Fruit fly (Drosophila melanogaster) whole organism, embryonic: ENCODE measurements around the gene CG46026.
A peak's percentile ranks its signal among the peaks of the same experiment; 100 is the strongest.

Source experiments
- CG10543 ChIP-seq: fragments of 200-800 bp; sonication (Bioruptor generic); optimal IDR thresholded peaks from 3 replicates; lab custom pipeline; 2017; ENCODE audit warnings: missing biosample characterization, mild to moderate bottlenecking, missing genetic modification characterization, moderate library complexity
- CG13624 ChIP-seq: fragments of 200-800 bp; sonication (Bioruptor generic); optimal IDR thresholded peaks from 2 replicates; lab custom pipeline; 2016; ENCODE audit warnings: missing biosample characterization, missing genetic modification characterization
- CG14965 ChIP-seq: fragments of 200-800 bp; sonication (Bioruptor generic); optimal IDR thresholded peaks from 2 replicates; lab custom pipeline; 2016; ENCODE audit warnings: missing biosample characterization, missing genetic modification characterization, borderline replicate concordance
- CG1603 ChIP-seq: fragments of 200-800 bp; sonication (Bioruptor generic); optimal IDR thresholded peaks from 2 replicates; lab custom pipeline; 2019; ENCODE audit warnings: missing biosample characterization, mild to moderate bottlenecking, missing genetic modification characterization, moderate library complexity
- CG32767 ChIP-seq: fragments of 200-800 bp; sonication (Bioruptor generic); IDR thresholded peaks from 2 replicates; pipeline ENCODE4 v1.3.6; 2022; ENCODE audit warnings: missing biosample characterization, missing genetic modification characterization
- CG3995 ChIP-seq: fragments of 200-800 bp; sonication (Bioruptor generic); optimal IDR thresholded peaks from 3 replicates; lab custom pipeline; 2016; ENCODE audit warnings: missing biosample characterization, missing genetic modification characterization
- CG4730 ChIP-seq: fragments of 200-800 bp; sonication (Bioruptor generic); IDR thresholded peaks from 2 replicates; pipeline ENCODE4 v1.3.6; 2022; ENCODE audit warnings: missing biosample characterization, missing genetic modification characterization
- CG4820 ChIP-seq: fragments of 200-800 bp; sonication (Bioruptor generic); optimal IDR thresholded peaks from 3 replicates; lab custom pipeline; 2016; ENCODE audit warnings: missing biosample characterization, missing genetic modification characterization
- CG7786 ChIP-seq: fragments of 200-800 bp; sonication (Bioruptor generic); optimal IDR thresholded peaks from 2 replicates; lab custom pipeline; 2016; ENCODE audit warnings: missing biosample characterization, missing genetic modification characterization
- CG9609 ChIP-seq: fragments of 200-800 bp; sonication (Bioruptor generic); optimal IDR thresholded peaks from 3 replicates; lab custom pipeline; 2016; ENCODE audit warnings: missing biosample characterization, missing genetic modification characterization
- Deaf1 ChIP-seq: fragments of 200-800 bp; optimal IDR thresholded peaks from 3 replicates; lab custom pipeline; 2019; ENCODE audit warnings: missing biosample characterization, mild to moderate bottlenecking, missing genetic modification characterization, moderate library complexity
- Dip2 ChIP-seq: fragments of 200-800 bp; sonication (Bioruptor generic); IDR thresholded peaks from 2 replicates; pipeline ENCODE4 v1.3.6; 2022; ENCODE audit warnings: missing biosample characterization, missing genetic modification characterization
- Drgx ChIP-seq: fragments of 200-800 bp; sonication (Bioruptor generic); IDR thresholded peaks from 2 replicates; pipeline ENCODE4 v1.3.6; 2022; ENCODE audit warnings: missing biosample characterization, missing genetic modification characterization
- Ets65A ChIP-seq: fragments of 200-800 bp; sonication (Bioruptor generic); peaks from one replicate; lab custom pipeline; 2016; ENCODE audit warnings: missing biosample characterization, missing genetic modification characterization
- Fer3 ChIP-seq: fragments of 200-800 bp; sonication (Bioruptor generic); optimal IDR thresholded peaks from 2 replicates; lab custom pipeline; 2018; ENCODE audit warnings: missing biosample characterization, mild to moderate bottlenecking, missing genetic modification characterization, moderate library complexity
- Oli ChIP-seq: fragments of 200-800 bp; sonication (Bioruptor generic); optimal IDR thresholded peaks from 2 replicates; lab custom pipeline; 2018; ENCODE audit warnings: missing biosample characterization, mild to moderate bottlenecking, missing genetic modification characterization, moderate library complexity
- Rfx ChIP-seq: fragments of 200-800 bp; sonication (Bioruptor generic); IDR thresholded peaks from 2 replicates; pipeline ENCODE4 v1.3.6; 2022; ENCODE audit warnings: missing biosample characterization, missing genetic modification characterization
- Sry-β ChIP-seq: fragments of 200-800 bp; sonication (Bioruptor generic); optimal IDR thresholded peaks from 2 replicates; lab custom pipeline; 2018; ENCODE audit warnings: missing biosample characterization, mild to moderate bottlenecking, missing genetic modification characterization, moderate library complexity
- Tbp ChIP-seq: fragments of >200 bp; optimal IDR thresholded peaks from 2 replicates; lab custom pipeline; 2018; ENCODE audit warnings: missing biosample characterization, missing genetic modification characterization
- Usf ChIP-seq: fragments of 200-800 bp; sonication (Bioruptor generic); optimal IDR thresholded peaks from 2 replicates; lab custom pipeline; 2017; ENCODE audit warnings: missing genotype, missing biosample characterization, missing genetic modification characterization
- ap ChIP-seq: fragments of 200-800 bp; sonication (Bioruptor generic); IDR thresholded peaks from 2 replicates; pipeline ENCODE4 v1.3.6; 2022; ENCODE audit warnings: missing biosample characterization, missing genetic modification characterization
- bab2 ChIP-seq: fragments of 200-800 bp; sonication (Bioruptor generic); optimal IDR thresholded peaks from 2 replicates; lab custom pipeline; 2016; ENCODE audit warnings: missing biosample characterization, missing genetic modification characterization
- cad ChIP-seq: fragments of >200 bp; optimal IDR thresholded peaks from 2 replicates; lab custom pipeline; 2017; ENCODE audit warnings: missing biosample characterization, missing genetic modification characterization
- cas ChIP-seq: fragments of 200-800 bp; sonication (Bioruptor generic); IDR thresholded peaks from 2 replicates; pipeline ENCODE4 v1.3.6; 2022; ENCODE audit warnings: missing biosample characterization, missing genetic modification characterization
- dati ChIP-seq: fragments of 200-800 bp; sonication (Bioruptor generic); IDR thresholded peaks from 2 replicates; pipeline ENCODE4 v1.3.6; 2022; ENCODE audit warnings: missing biosample characterization, missing genetic modification characterization
- dimm ChIP-seq: fragments of 200-800 bp; sonication (Bioruptor generic); IDR thresholded peaks from 2 replicates; pipeline ENCODE4 v1.3.6; 2022; ENCODE audit warnings: missing biosample characterization, missing genetic modification characterization
- fd102C ChIP-seq: fragments of 200-800 bp; sonication (Bioruptor generic); optimal IDR thresholded peaks from 2 replicates; lab custom pipeline; 2018; ENCODE audit warnings: missing biosample characterization, mild to moderate bottlenecking, missing genetic modification characterization, moderate library complexity
- ftz-f1 ChIP-seq: fragments of 200-800 bp; sonication (Bioruptor generic); optimal IDR thresholded peaks from 2 replicates; lab custom pipeline; 2016; ENCODE audit warnings: missing biosample characterization, missing genetic modification characterization
- h ChIP-seq: fragments of >200 bp; optimal IDR thresholded peaks from 2 replicates; lab custom pipeline; 2017
- hth ChIP-seq: fragments of >200 bp; optimal IDR thresholded peaks from 2 replicates; lab custom pipeline; 2017; ENCODE audit warnings: inconsistent platforms
- kni ChIP-seq: fragments of 200-800 bp; sonication (Bioruptor generic); optimal IDR thresholded peaks from 3 replicates; lab custom pipeline; 2017; ENCODE audit warnings: mild to moderate bottlenecking, missing biosample characterization, missing genetic modification reagents, missing genetic modification characterization
- lbe ChIP-seq: fragments of 200-800 bp; sonication (Bioruptor generic); optimal IDR thresholded peaks from 2 replicates; lab custom pipeline; 2016; ENCODE audit warnings: missing biosample characterization, mild to moderate bottlenecking, missing genetic modification characterization
- maf-S ChIP-seq: fragments of 200-800 bp; sonication (Bioruptor generic); optimal IDR thresholded peaks from 2 replicates; lab custom pipeline; 2016; ENCODE audit warnings: missing biosample characterization, missing genetic modification characterization
- pros ChIP-seq: fragments of 200-800 bp; sonication (Bioruptor generic); optimal IDR thresholded peaks from 3 replicates; lab custom pipeline; 2019; ENCODE audit warnings: missing biosample characterization, mild to moderate bottlenecking, missing genetic modification characterization, moderate library complexity
- psq ChIP-seq: fragments of 200-800 bp; sonication (Bioruptor generic); optimal IDR thresholded peaks from 2 replicates; lab custom pipeline; 2017; ENCODE audit warnings: missing biosample characterization, missing genetic modification characterization
- sima ChIP-seq: fragments of 200-800 bp; sonication (Bioruptor generic); optimal IDR thresholded peaks from 2 replicates; lab custom pipeline; 2016; ENCODE audit warnings: missing biosample characterization, missing genetic modification characterization
- sob ChIP-seq: fragments of 200-800 bp; sonication (Bioruptor generic); IDR thresholded peaks from 2 replicates; pipeline ENCODE4 v1.3.6; 2022; ENCODE audit warnings: missing biosample characterization, missing genetic modification characterization
- twi ChIP-seq: fragments of 200-800 bp; optimal IDR thresholded peaks from 2 replicates; lab custom pipeline; 2019; ENCODE audit warnings: missing biosample characterization, mild to moderate bottlenecking, missing genetic modification characterization, moderate library complexity
- zfh2 ChIP-seq: fragments of 200-800 bp; sonication (Bioruptor generic); optimal IDR thresholded peaks from 2 replicates; lab custom pipeline; 2016; ENCODE audit warnings: missing biosample characterization, missing genetic modification characterization

Gene CG46026

dm6 chr3R:6265890-6266289, 40.8 kb upstream of the CG46026 start, which contains the start of gene Osi10b:
Gene Osi10b, plus strand, starts transcription at chr3R:6266190.
- TF ChIP-seq Ets65A (peak; percentile 6), psq (GFP tag; lab: Kevin White, UChicago) (no peak)

- no peak for TF ChIP-seq kni
- no peak for TF ChIP-seq fd102C (GFP tag; lab: Kevin White, UChicago)
- TF ChIP-seq CG32767, result no peak
- no peak for TF ChIP-seq CG4820 (GFP tag; lab: Kevin White, UChicago)
- no peak for TF ChIP-seq dati
- no peak for TF ChIP-seq dimm
- no peak for TF ChIP-seq cad (GFP tag; lab: Kevin White, UChicago)
- TF ChIP-seq Dip2, result no peak
- TF ChIP-seq Oli (tag; lab: Kevin White, UChicago), result no peak
Observed at dm6 chr3R:6268657-6269056, 38.0 kb upstream of the CG46026 start, which contains the start of gene Osi11. Gene Osi11, minus strand, starts transcription at chr3R:6268757.

- TF ChIP-seq sima (GFP tag; lab: Kevin White, UChicago) (no peak), Ets65A (peak; percentile 71)
Observed at dm6 chr3R:6269986-6270385, 36.7 kb upstream of the CG46026 start.

- TF ChIP-seq h (lab: Kevin White, UChicago) (no peak), CG3995 (GFP tag; lab: Kevin White, UChicago) (no peak), Drgx (no peak), Deaf1 (peak; percentile 54), CG9609 (GFP tag; lab: Kevin White, UChicago) (no peak), CG13624 (GFP tag; lab: Kevin White, UChicago) (no peak), pros (GFP tag; lab: Kevin White, UChicago) (no peak), Sry-β (peak; percentile 79), CG14965 (GFP tag; lab: Kevin White, UChicago) (no peak)
Observed at dm6 chr3R:6278231-6278630, 28.5 kb upstream of the CG46026 start, which contains the start of gene Osi12. Gene Osi12, plus strand, starts transcription at chr3R:6278531.

- TF ChIP-seq Usf (GFP tag; lab: Kevin White, UChicago) (no peak), zfh2 (GFP tag; lab: Kevin White, UChicago) (no peak), CG1603 (tag; lab: Kevin White, UChicago) (no peak), Fer3 (tag; lab: Kevin White, UChicago) (no peak), hth (lab: Kevin White, UChicago) (no peak), cas (GFP tag; lab: Robert Waterston, UW) (no peak), twi (no peak), CG4730 (GFP tag; lab: Robert Waterston, UW) (no peak), ap (no peak), ftz-f1 (GFP tag; lab: Kevin White, UChicago) (no peak), CG7786 (GFP tag; lab: Kevin White, UChicago) (no peak), Tbp (GFP tag; lab: Kevin White, UChicago) (no peak), CG10543 (no peak), maf-S (GFP tag; lab: Kevin White, UChicago) (no peak), sob (GFP tag; lab: Robert Waterston, UW) (no peak), bab2 (GFP tag; lab: Kevin White, UChicago) (no peak), lbe (GFP tag; lab: Kevin White, UChicago) (no peak), Rfx (no peak)
Observed at dm6 chr3R:6285100-6285499, 21.6 kb upstream of the CG46026 start, which contains the start of gene CG15597. Gene CG15597, minus strand, starts transcription at chr3R:6285200.
